Worm (Caenorhabditis elegans) whole organism, early embryonic: ENCODE measurements around the gene F37C12.18.

Experiments
- ama-1 ChIP-seq: fragments of 150-350 bp; optimal IDR thresholded peaks from 2 replicates; lab custom pipeline; 2014
- ceh-13 ChIP-seq: fragments of 200-800 bp; sonication (Bioruptor generic); optimal IDR thresholded peaks from 2 replicates; lab custom pipeline; 2018; ENCODE audit warnings: mild to moderate bottlenecking, missing genetic modification characterization, missing compliant biosample characterization
- ets-7 ChIP-seq: sonication (generic microtip); optimal IDR thresholded peaks from 2 replicates; lab custom pipeline; 2016; ENCODE audit warnings: missing genotype, missing genetic modification characterization, missing compliant biosample characterization
- flt-1 ChIP-seq: fragments of 200-800 bp; sonication (Bioruptor generic); IDR thresholded peaks from 2 replicates; pipeline ENCODE4 v1.3.6; 2022; ENCODE audit warnings: missing genetic modification characterization, missing compliant biosample characterization
- hmbx-1 ChIP-seq: sonication (generic microtip); optimal IDR thresholded peaks from 2 replicates; lab custom pipeline; 2016; ENCODE audit warnings: mild to moderate bottlenecking, missing genetic modification characterization, missing compliant biosample characterization
- hmg-4 ChIP-seq: fragments of 200-800 bp; sonication (Bioruptor generic); optimal IDR thresholded peaks from 2 replicates; lab custom pipeline; 2018; ENCODE audit warnings: mild to moderate bottlenecking, missing genetic modification characterization, missing compliant biosample characterization
- hnd-1 ChIP-seq: sonication (generic microtip); optimal IDR thresholded peaks from 2 replicates; lab custom pipeline; 2016; ENCODE audit warnings: missing genetic modification characterization, missing compliant biosample characterization
- pes-1 ChIP-seq: fragments of 200-800 bp; sonication (Bioruptor generic); IDR thresholded peaks from 2 replicates; pipeline ENCODE4 v1.3.6; 2022; ENCODE audit warnings: missing genetic modification reagents, missing genetic modification characterization, missing compliant biosample characterization
- scrt-1 ChIP-seq: fragments of 200-800 bp; sonication (Bioruptor generic); IDR thresholded peaks from 2 replicates; pipeline ENCODE4 v1.3.6; 2022; ENCODE audit warnings: missing genetic modification characterization, missing compliant biosample characterization
- sea-1 ChIP-seq: fragments of 200-800 bp; sonication (Bioruptor generic); conservative IDR thresholded peaks from 2 replicates; pipeline ENCODE4 v1.3.6; 2022; ENCODE audit warnings: missing genetic modification characterization, missing compliant biosample characterization
- tbx-11 ChIP-seq: fragments of 200-800 bp; sonication (Bioruptor generic); IDR thresholded peaks from 2 replicates; pipeline ENCODE4 v1.3.6; 2022; ENCODE audit warnings: missing genetic modification characterization, missing compliant biosample characterization
- tra-4 ChIP-seq: sonication (generic microtip); optimal IDR thresholded peaks from 2 replicates; lab custom pipeline; 2017; ENCODE audit warnings: missing genetic modification characterization, missing compliant biosample characterization

ce11 chrIII:7232782-7233181 lies 37.6 kb upstream of the F37C12.18 start, which contains the start of gene adr-2:
- TF ChIP-seq hnd-1 (tag; lab: Kevin White, UChicago), result no peak
- TF ChIP-seq tbx-11 (GFP tag; lab: Robert Waterston, UW), result no peak
- TF ChIP-seq hmg-4 (GFP tag; lab: Kevin White, UChicago), result no peak
- TF ChIP-seq ama-1 (lab: Kevin White, UChicago), result no peak
- no peak for TF ChIP-seq sea-1 (GFP tag; lab: Robert Waterston, UW)
- no peak for TF ChIP-seq scrt-1 (GFP tag; lab: Robert Waterston, UW)
- TF ChIP-seq ceh-13 (GFP tag; lab: Kevin White, UChicago), result no peak
- TF ChIP-seq ets-7 (tag; lab: Kevin White, UChicago), result no peak
- no peak for TF ChIP-seq pes-1 (GFP tag; lab: Robert Waterston, UW)
- no peak for TF ChIP-seq hmbx-1 (tag; lab: Kevin White, UChicago)
- no peak for TF ChIP-seq tra-4 (tag; lab: Kevin White, UChicago)
- TF ChIP-seq flt-1 (GFP tag; lab: Robert Waterston, UW), result no peak
